Worm (Caenorhabditis elegans): Measurements from ENCODE around the gene egl-27.

Gene egl-27

ce11 chrII:6820278-6820971 is 14.4 kb upstream of the egl-27 start (continued):
- peak in 1 of 2 experiments; percentile 95 for TF ChIP-seq unc-62 (GFP tag; optimal IDR thresholded peaks at IDR 0.05 in 1 of 2)
- TF ChIP-seq unc-62 (tag; optimal IDR thresholded peaks at IDR 0.05), result no peak
- TF ChIP-seq tag-97 (GFP tag; IDR thresholded peaks at IDR 0.05), result no peak
- no peak for TF ChIP-seq mdt-29 (GFP tag; IDR thresholded peaks at IDR 0.05)
- TF ChIP-seq T26A8.4 (GFP tag; IDR thresholded peaks at IDR 0.05), result no peak
- 0 out of 2 replicates have a peak, but pooled peaks have one; percentile 23 for TF ChIP-seq ctbp-1 (GFP tag; IDR thresholded peaks at IDR 0.05)
- TF ChIP-seq duxl-1 (tag; optimal IDR thresholded peaks at IDR 0.05; ENCODE audit: poor library complexity), result no peak
- no peak for TF ChIP-seq F37D6.2 (tag; optimal IDR thresholded peaks at IDR 0.05)
- no peak for TF ChIP-seq madf-5 (GFP tag; IDR thresholded peaks at IDR 0.05)
- TF ChIP-seq ceh-82 (tag; optimal IDR thresholded peaks at IDR 0.05), result no peak
- no peak for TF ChIP-seq ceh-62 (tag; optimal IDR thresholded peaks at IDR 0.05)
- TF ChIP-seq spr-1 (tag; optimal IDR thresholded peaks at IDR 0.05), result no peak
- TF ChIP-seq ZK337.2 (GFP tag; IDR thresholded peaks at IDR 0.05), result no peak
- no peak for TF ChIP-seq skn-1 (tag; optimal IDR thresholded peaks at IDR 0.05)
- TF ChIP-seq nhr-41 (GFP tag; IDR thresholded peaks at IDR 0.05), result no peak
- TF ChIP-seq hmg-1.1 (GFP tag; IDR thresholded peaks at IDR 0.05), result no peak

- TF ChIP-seq jun-1 (tag; optimal IDR thresholded peaks at IDR 0.05) (no peak), mdt-29 (GFP tag; IDR thresholded peaks at IDR 0.05) (no peak), F37D6.2 (tag; optimal IDR thresholded peaks at IDR 0.05) (no peak), mdl-1 (tag; optimal IDR thresholded peaks at IDR 0.05) (peak in 1 of 2 experiments; percentile 12), ceh-20 (GFP tag; IDR thresholded peaks at IDR 0.05) (no peak; the same call in 1 of the 2 replicates), unc-130 (GFP tag; optimal IDR thresholded peaks at IDR 0.05) (no peak), ama-1 (optimal IDR thresholded peaks at IDR 0.05) (no peak), ZK337.2 (GFP tag; IDR thresholded peaks at IDR 0.05) (no peak), madf-5 (GFP tag; IDR thresholded peaks at IDR 0.05) (no peak), lim-7 (GFP tag; IDR thresholded peaks at IDR 0.05) (no peak), nhr-42 (GFP tag; IDR thresholded peaks at IDR 0.05) (no peak), lin-38 (GFP tag; IDR thresholded peaks at IDR 0.05) (no peak), unc-39 (tag; optimal IDR thresholded peaks at IDR 0.05) (no peak), fos-1 (tag; optimal IDR thresholded peaks at IDR 0.05) (no peak), egl-43 (GFP tag; IDR thresholded peaks at IDR 0.05) (no peak), ZK546.5 (tag; optimal IDR thresholded peaks at IDR 0.05) (no peak), nhr-28 (tag; optimal IDR thresholded peaks at IDR 0.05) (peak; percentile 37), zip-11 (GFP tag; IDR thresholded peaks at IDR 0.05) (no peak), ceh-44 (GFP tag; IDR thresholded peaks at IDR 0.05) (no peak), hlh-11 (tag; optimal IDR thresholded peaks at IDR 0.05) (peak; percentile 14), ceh-28 (tag; optimal IDR thresholded peaks at IDR 0.05) (no peak), mxl-3 (GFP tag; optimal IDR thresholded peaks at IDR 0.05) (no peak), sdz-12 (GFP tag; optimal IDR thresholded peaks at IDR 0.05) (no peak), gei-8 (GFP tag; optimal IDR thresholded peaks at IDR 0.05) (no peak), T20F7.1 (GFP tag; optimal IDR thresholded peaks at IDR 0.05) (no peak), hlh-30 (tag; optimal IDR thresholded peaks at IDR 0.05; ENCODE audit: insufficient read depth) (peak; percentile 42), nhr-48 (tag; optimal IDR thresholded peaks at IDR 0.05) (no peak), pqm-1 (tag; optimal IDR thresholded peaks at IDR 0.05) (no peak), lin-13 (GFP tag; optimal IDR thresholded peaks at IDR 0.05) (no peak), lsy-2 (tag; optimal IDR thresholded peaks at IDR 0.05) (peak in 1 of 2 experiments; percentile 62), unc-62 (GFP tag; optimal IDR thresholded peaks at IDR 0.05 in 1 of 2) (no peak), unc-62 (tag; optimal IDR thresholded peaks at IDR 0.05) (no peak), daf-12 (tag; optimal IDR thresholded peaks at IDR 0.05) (no peak), spr-3 (GFP tag; optimal IDR thresholded peaks at IDR 0.05) (no peak), mep-1 (tag; optimal IDR thresholded peaks at IDR 0.05) (peak; percentile 20), zip-2 (tag; optimal IDR thresholded peaks at IDR 0.05) (no peak), dve-1 (tag; optimal IDR thresholded peaks at IDR 0.05; ENCODE audit: insufficient read depth) (no peak), set-16 (GFP tag; IDR thresholded peaks at IDR 0.05) (no peak), daf-8 (GFP tag; IDR thresholded peaks at IDR 0.05) (no peak), T26A8.4 (GFP tag; IDR thresholded peaks at IDR 0.05) (no peak)
Measured at ce11 chrII:6821118-6821517, 13.7 kb upstream of the egl-27 start.

Measured in whole organism, L4 larva.